Worm (Caenorhabditis elegans) whole organism, L2 larva: ENCODE measurements around the gene gpcp-1.

Experiments used
- C34F6.9 ChIP-seq: fragments of 150-350 bp; optimal IDR thresholded peaks from 2 replicates; lab custom pipeline; 2014; ENCODE audit warnings: missing biosample characterization, missing genetic modification characterization
- F13H6.1 ChIP-seq: sonication (generic microtip); optimal IDR thresholded peaks from 2 replicates; lab custom pipeline; 2016; ENCODE audit warnings: missing genetic modification characterization, missing compliant biosample characterization
- R02D3.7 ChIP-seq: fragments of 150-350 bp; optimal IDR thresholded peaks from 2 replicates; lab custom pipeline; 2014; ENCODE audit warnings: missing biosample characterization, missing genetic modification characterization
- Y55F3AM.14 ChIP-seq: fragments of 200-800 bp; sonication (Bioruptor generic); optimal IDR thresholded peaks from 2 replicates; lab custom pipeline; 2018; ENCODE audit warnings: mild to moderate bottlenecking, missing genetic modification characterization, missing compliant biosample characterization
- ZK546.5 ChIP-seq: sonication (generic microtip); optimal IDR thresholded peaks from 2 replicates; lab custom pipeline; 2017; ENCODE audit warnings: missing biosample characterization, missing genetic modification characterization
- alr-1 ChIP-seq: fragments of 150-350 bp; optimal IDR thresholded peaks from 2 replicates; lab custom pipeline; 2014; ENCODE audit warnings: missing biosample characterization, missing genetic modification characterization
- aly-2 ChIP-seq: fragments of 150-350 bp; optimal IDR thresholded peaks from 2 replicates; lab custom pipeline; 2014; ENCODE audit warnings: missing biosample characterization, missing genetic modification characterization
- ama-1 ChIP-seq: fragments of 150-350 bp; optimal IDR thresholded peaks from 2 replicates; lab custom pipeline; 2018; ENCODE audit warnings: inconsistent platforms
- blmp-1 ChIP-seq: sonication (generic microtip); optimal IDR thresholded peaks from 2 replicates; lab custom pipeline; 2017; ENCODE audit warnings: missing genetic modification characterization, mild to moderate bottlenecking, missing compliant biosample characterization, antibody characterized with exemption, moderate library complexity; ENCODE audit not compliant: insufficient read depth
- ceh-16 ChIP-seq: fragments of 150-350 bp; optimal IDR thresholded peaks from 2 replicates; lab custom pipeline; 2014; ENCODE audit warnings: missing biosample characterization, missing genetic modification characterization
- ceh-82 ChIP-seq: fragments of 150-350 bp; optimal IDR thresholded peaks from 2 replicates; lab custom pipeline; 2014; ENCODE audit warnings: missing biosample characterization, missing genetic modification characterization
- crh-2 ChIP-seq: sonication (generic microtip); optimal IDR thresholded peaks from 2 replicates; lab custom pipeline; 2017; ENCODE audit warnings: missing biosample characterization, missing genetic modification characterization
- dmd-4 ChIP-seq: sonication (generic microtip); optimal IDR thresholded peaks from 2 replicates; lab custom pipeline; 2017; ENCODE audit warnings: missing biosample characterization, missing genetic modification characterization
- egl-27 ChIP-seq: sonication (generic microtip); optimal IDR thresholded peaks from 3 replicates; lab custom pipeline; 2017; ENCODE audit warnings: missing biosample characterization, missing genetic modification reagents, missing genetic modification characterization
- elt-1 ChIP-seq: fragments of 150-350 bp; optimal IDR thresholded peaks from 2 replicates; lab custom pipeline; 2014; ENCODE audit warnings: missing biosample characterization, missing genetic modification characterization
- elt-3 ChIP-seq: sonication (generic microtip); optimal IDR thresholded peaks from 2 replicates; lab custom pipeline; 2017; ENCODE audit warnings: missing biosample characterization, missing genetic modification characterization
- fos-1 ChIP-seq: fragments of 150-350 bp; optimal IDR thresholded peaks from 2 replicates; lab custom pipeline; 2014; ENCODE audit warnings: missing biosample characterization, missing genetic modification characterization
- gmeb-1 ChIP-seq: fragments of 150-350 bp; optimal IDR thresholded peaks from 2 replicates; lab custom pipeline; 2014; ENCODE audit warnings: missing biosample characterization, missing genetic modification characterization
- lin-11 ChIP-seq: fragments of 150-350 bp; sonication (generic microtip); optimal IDR thresholded peaks from 2 replicates; lab custom pipeline; 2014; ENCODE audit warnings: missing biosample characterization, missing genetic modification characterization, inconsistent platforms, mixed read lengths
- lin-13 ChIP-seq: fragments of 150-350 bp; optimal IDR thresholded peaks from 2 replicates; lab custom pipeline; 2014; ENCODE audit warnings: missing biosample characterization, missing genetic modification reagents, missing genetic modification characterization
- lin-39 ChIP-seq: fragments of 150-350 bp; optimal IDR thresholded peaks from 2 replicates; lab custom pipeline; 2014; ENCODE audit warnings: missing biosample characterization, missing genetic modification reagents, missing genetic modification characterization
- lsy-2 ChIP-seq, 2 experiments: fragments of 150-350 bp in 1 of 2; sonication (generic microtip) in 1 of 2; optimal IDR thresholded peaks; 2 replicates each; lab custom pipeline; 2014 to 2017; ENCODE audit warnings: missing biosample characterization in 2 of 2, missing genetic modification characterization in 2 of 2
- mab-5 ChIP-seq: fragments of 150-350 bp; optimal IDR thresholded peaks from 2 replicates; lab custom pipeline; 2014; ENCODE audit warnings: missing biosample characterization, missing genetic modification characterization
- mbf-1 ChIP-seq: sonication (generic microtip); optimal IDR thresholded peaks from 2 replicates; lab custom pipeline; 2017; ENCODE audit warnings: missing biosample characterization, missing genetic modification characterization
- mdl-1 ChIP-seq, 2 experiments: fragments of 150-350 bp in 1 of 2; sonication (generic microtip) in 1 of 2; optimal IDR thresholded peaks; 2 replicates each; lab custom pipeline; 2017; ENCODE audit warnings: missing biosample characterization in 2 of 2, missing genetic modification characterization in 2 of 2
- nhr-10 ChIP-seq: sonication (generic microtip); optimal IDR thresholded peaks from 2 replicates; lab custom pipeline; 2017; ENCODE audit warnings: missing biosample characterization, missing genetic modification characterization
- nhr-11 ChIP-seq: fragments of 150-350 bp; optimal IDR thresholded peaks from 2 replicates; lab custom pipeline; 2014; ENCODE audit warnings: missing biosample characterization, missing genetic modification characterization
- nhr-12 ChIP-seq: fragments of 150-350 bp; optimal IDR thresholded peaks from 2 replicates; lab custom pipeline; 2014; ENCODE audit warnings: missing biosample characterization, missing genetic modification characterization
- nhr-129 ChIP-seq: fragments of 150-350 bp; optimal IDR thresholded peaks from 2 replicates; lab custom pipeline; 2014; ENCODE audit warnings: missing biosample characterization, missing genetic modification characterization
- nhr-21 ChIP-seq: fragments of 150-350 bp; optimal IDR thresholded peaks from 2 replicates; lab custom pipeline; 2014; ENCODE audit warnings: missing biosample characterization, missing genetic modification characterization
- nhr-23 ChIP-seq: fragments of 150-350 bp; optimal IDR thresholded peaks from 2 replicates; lab custom pipeline; 2014; ENCODE audit warnings: missing biosample characterization, missing genetic modification reagents, missing genetic modification characterization
- nhr-237 ChIP-seq: fragments of 150-350 bp; optimal IDR thresholded peaks from 2 replicates; lab custom pipeline; 2014; ENCODE audit warnings: missing biosample characterization, missing genetic modification characterization
- nhr-25 ChIP-seq: fragments of 150-350 bp; sonication (generic microtip); optimal IDR thresholded peaks from 3 replicates; lab custom pipeline; 2014; ENCODE audit warnings: missing biosample characterization, missing genetic modification characterization
- nhr-6 ChIP-seq: fragments of 150-350 bp; optimal IDR thresholded peaks from 2 replicates; lab custom pipeline; 2014; ENCODE audit warnings: missing biosample characterization, missing genetic modification characterization
- nhr-77 ChIP-seq: fragments of 150-350 bp; optimal IDR thresholded peaks from 2 replicates; lab custom pipeline; 2014; ENCODE audit warnings: missing biosample characterization, missing genetic modification characterization
- peb-1 ChIP-seq: fragments of 150-350 bp; optimal IDR thresholded peaks from 2 replicates; lab custom pipeline; 2014; ENCODE audit warnings: missing biosample characterization, missing genetic modification characterization
- sem-4 ChIP-seq: fragments of 150-350 bp; optimal IDR thresholded peaks from 2 replicates; lab custom pipeline; 2014; ENCODE audit warnings: missing biosample characterization, missing genetic modification reagents, missing genetic modification characterization
- skn-1 ChIP-seq: sonication (generic microtip); optimal IDR thresholded peaks from 2 replicates; lab custom pipeline; 2017; ENCODE audit warnings: missing biosample characterization, missing genetic modification characterization
- sma-3 ChIP-seq: sonication (generic microtip); optimal IDR thresholded peaks from 2 replicates; lab custom pipeline; 2016; ENCODE audit warnings: missing genetic modification reagents, missing genetic modification characterization, missing compliant biosample characterization
- sma-9 ChIP-seq, 2 experiments: fragments of 150-350 bp in 1 of 2; sonication (generic microtip) in 1 of 2; optimal IDR thresholded peaks; 2 replicates each; lab custom pipeline; 2014 to 2016; ENCODE audit warnings: missing genetic modification characterization in 2 of 2, mild to moderate bottlenecking in 1 of 2, missing biosample characterization in 1 of 2, missing compliant biosample characterization in 1 of 2, missing genetic modification reagents in 1 of 2, moderate library complexity in 1 of 2
- snpc-4 ChIP-seq: fragments of 150-350 bp; optimal IDR thresholded peaks from 2 replicates; lab custom pipeline; 2014; ENCODE audit warnings: missing biosample characterization, missing genetic modification characterization
- unc-39 ChIP-seq: fragments of 150-350 bp; optimal IDR thresholded peaks from 2 replicates; lab custom pipeline; 2014; ENCODE audit warnings: missing biosample characterization, missing genetic modification characterization
- unc-55 ChIP-seq: fragments of 150-350 bp; sonication (generic microtip); optimal IDR thresholded peaks from 3 replicates; lab custom pipeline; 2014; ENCODE audit warnings: missing biosample characterization, missing genetic modification reagents, missing genetic modification characterization
- unc-62 ChIP-seq: fragments of 150-350 bp; optimal IDR thresholded peaks from 2 replicates; lab custom pipeline; 2014; ENCODE audit warnings: missing biosample characterization, missing genetic modification reagents, missing genetic modification characterization
- zag-1 ChIP-seq: fragments of 150-350 bp; optimal IDR thresholded peaks from 2 replicates; lab custom pipeline; 2014; ENCODE audit warnings: missing biosample characterization, missing genetic modification characterization
- ztf-1 ChIP-seq: fragments of 200-800 bp; sonication (Bioruptor generic); conservative IDR thresholded peaks from 2 replicates; pipeline ENCODE4 v1.3.6; 2022; ENCODE audit warnings: missing genetic modification characterization, missing compliant biosample characterization
- ztf-11 ChIP-seq: sonication (generic microtip); optimal IDR thresholded peaks from 2 replicates; lab custom pipeline; 2017; ENCODE audit warnings: missing biosample characterization, missing genetic modification characterization
- ztf-4 ChIP-seq: fragments of 150-350 bp; optimal IDR thresholded peaks from 2 replicates; lab custom pipeline; 2014; ENCODE audit warnings: missing biosample characterization, missing genetic modification characterization

The gpcp-1 gene

DNA sequence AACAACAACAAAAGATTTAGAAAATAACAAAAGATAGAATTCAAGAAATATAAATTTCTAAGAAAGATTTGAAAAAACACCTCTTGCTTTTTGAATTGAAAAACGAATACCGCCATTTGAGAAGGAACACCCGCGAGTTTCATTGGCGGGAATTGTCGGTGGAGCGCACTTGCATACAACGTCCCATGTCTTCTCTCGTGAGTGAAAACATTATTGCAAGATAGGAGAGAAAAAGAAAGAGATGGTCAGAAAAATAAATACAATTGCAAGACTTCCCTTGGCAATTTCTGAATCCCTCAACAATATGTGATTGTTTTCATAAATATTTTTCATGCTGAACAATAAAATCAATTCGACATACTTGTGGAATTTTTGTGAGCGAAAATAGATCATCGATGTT lies 4.3 kb downstream of the gpcp-1 start, which contains the start of gene K10B3.5:
TSS of gene K10B3.5 (minus strand) at position 343 of the 400 bp plus-strand sequence.
- no peak for TF ChIP-seq nhr-237 (tag; lab: Kevin White, UChicago)
- TF ChIP-seq unc-62 (GFP tag; lab: Kevin White, UChicago), result no peak
- TF ChIP-seq nhr-25 (tag; lab: Kevin White, UChicago), result peak; percentile 74
- no peak for TF ChIP-seq skn-1 (tag; lab: Kevin White, UChicago)
- TF ChIP-seq mbf-1 (tag; lab: Kevin White, UChicago), result no peak
- no peak for TF ChIP-seq ztf-4 (tag; lab: Kevin White, UChicago)
- TF ChIP-seq sma-9 (GFP tag; optimal IDR thresholded peaks at IDR 0.05; lab: Kevin White, UChicago), result no peak
- no peak for TF ChIP-seq sma-9 (tag; optimal IDR thresholded peaks at IDR 0.05; lab: Kevin White, UChicago)
- TF ChIP-seq snpc-4, result no peak
- peak; percentile 55 for TF ChIP-seq F13H6.1 (tag; lab: Kevin White, UChicago)
- TF ChIP-seq sma-3 (GFP tag; lab: Kevin White, UChicago), result peak; percentile 44
- TF ChIP-seq ztf-11 (tag; lab: Kevin White, UChicago), result no peak
- TF ChIP-seq nhr-6 (tag; lab: Kevin White, UChicago), result peak; percentile 1
- TF ChIP-seq ztf-1 (GFP tag; lab: Robert Waterston, UW), result no peak
- no peak for TF ChIP-seq mab-5 (tag; lab: Kevin White, UChicago)
- TF ChIP-seq ama-1 (lab: Kevin White, UChicago), result no peak
- TF ChIP-seq unc-55, result peak; percentile 62
- TF ChIP-seq unc-39 (tag; lab: Kevin White, UChicago), result no peak
- no peak for TF ChIP-seq ceh-82 (tag; lab: Kevin White, UChicago)
- peak; percentile 72 for TF ChIP-seq nhr-129 (tag; lab: Kevin White, UChicago)
- TF ChIP-seq nhr-21, result peak; percentile 46
- TF ChIP-seq lin-13, result peak; percentile 51
- no peak for TF ChIP-seq egl-27 (tag; lab: Kevin White, UChicago)
- TF ChIP-seq ZK546.5, result no peak
- TF ChIP-seq nhr-23 (tag; lab: Kevin White, UChicago), result no peak
- TF ChIP-seq gmeb-1 (tag; lab: Kevin White, UChicago), result peak; percentile 61
- no peak for TF ChIP-seq nhr-11 (tag; lab: Kevin White, UChicago)
- no peak for TF ChIP-seq peb-1 (tag; lab: Kevin White, UChicago)
- TF ChIP-seq crh-2, result peak; percentile 71
- TF ChIP-seq R02D3.7, result no peak
- no peak for TF ChIP-seq Y55F3AM.14 (GFP tag; lab: Kevin White, UChicago)
- peak; percentile 54 for TF ChIP-seq fos-1 (tag; lab: Kevin White, UChicago)
- TF ChIP-seq lin-39 (tag; lab: Kevin White, UChicago), result no peak
- TF ChIP-seq zag-1 (tag; lab: Kevin White, UChicago), result no peak
- no peak for TF ChIP-seq dmd-4 (tag; lab: Kevin White, UChicago)
- TF ChIP-seq mdl-1 (tag; optimal IDR thresholded peaks at IDR 0.05; lab: Kevin White, UChicago), result peak in 1 of 2 experiments; percentile 1
- TF ChIP-seq C34F6.9 (tag; lab: Kevin White, UChicago), result peak; percentile 91
- TF ChIP-seq elt-1 (tag; lab: Kevin White, UChicago), result no peak
- TF ChIP-seq nhr-12 (tag; lab: Kevin White, UChicago), result no peak
- TF ChIP-seq elt-3 (tag; lab: Kevin White, UChicago), result no peak
- no peak for TF ChIP-seq ceh-16 (tag; lab: Kevin White, UChicago)
- no peak for TF ChIP-seq blmp-1
- TF ChIP-seq nhr-77 (tag; lab: Kevin White, UChicago), result no peak
- peak; percentile 75 for TF ChIP-seq sem-4
- TF ChIP-seq aly-2, result no peak
- peak in 1 of 2 experiments; percentile 74 for TF ChIP-seq lsy-2 (tag; optimal IDR thresholded peaks at IDR 0.05; lab: Kevin White, UChicago)
- TF ChIP-seq nhr-10 (tag; lab: Kevin White, UChicago), result no peak
- TF ChIP-seq lin-11 (tag; lab: Kevin White, UChicago), result peak; percentile 15
- no peak for TF ChIP-seq alr-1 (tag; lab: Kevin White, UChicago)
